Worm (Caenorhabditis elegans) whole organism, early embryonic: ENCODE measurements around the gene amdh-1.

Source experiments
- F13C5.2 ChIP-seq: sonication (generic microtip); optimal IDR thresholded peaks from 2 replicates; lab custom pipeline; 2017; ENCODE audit warnings: mild to moderate bottlenecking, missing genetic modification characterization, inconsistent platforms, missing compliant biosample characterization
- aly-1 ChIP-seq: sonication (generic microtip); optimal IDR thresholded peaks from 2 replicates; lab custom pipeline; 2016; ENCODE audit warnings: missing genetic modification characterization, missing compliant biosample characterization
- ama-1 ChIP-seq: fragments of 150-350 bp; optimal IDR thresholded peaks from 2 replicates; lab custom pipeline; 2014
- ceh-13 ChIP-seq: fragments of 200-800 bp; sonication (Bioruptor generic); optimal IDR thresholded peaks from 2 replicates; lab custom pipeline; 2018; ENCODE audit warnings: mild to moderate bottlenecking, missing genetic modification characterization, missing compliant biosample characterization
- ceh-36 ChIP-seq: sonication (generic microtip); optimal IDR thresholded peaks from 2 replicates; lab custom pipeline; 2016; ENCODE audit warnings: missing genetic modification characterization, inconsistent platforms, missing compliant biosample characterization
- hmbx-1 ChIP-seq: sonication (generic microtip); optimal IDR thresholded peaks from 2 replicates; lab custom pipeline; 2016; ENCODE audit warnings: mild to moderate bottlenecking, missing genetic modification characterization, missing compliant biosample characterization
- hmg-4 ChIP-seq: fragments of 200-800 bp; sonication (Bioruptor generic); optimal IDR thresholded peaks from 2 replicates; lab custom pipeline; 2018; ENCODE audit warnings: mild to moderate bottlenecking, missing genetic modification characterization, missing compliant biosample characterization
- tra-4 ChIP-seq: sonication (generic microtip); optimal IDR thresholded peaks from 2 replicates; lab custom pipeline; 2017; ENCODE audit warnings: missing genetic modification characterization, missing compliant biosample characterization

- TF ChIP-seq F13C5.2, result no peak
- TF ChIP-seq hmbx-1, result no peak
- no peak for TF ChIP-seq ama-1 (lab: Kevin White, UChicago)
- no peak for TF ChIP-seq aly-1
- no peak for TF ChIP-seq ceh-13
- TF ChIP-seq ceh-36 (tag; lab: Kevin White, UChicago), result no peak
- no peak for TF ChIP-seq tra-4 (tag; lab: Kevin White, UChicago)
- no peak for TF ChIP-seq hmg-4 (GFP tag; lab: Kevin White, UChicago)
Observed at ce11 chrIII:6215943-6216342, 35.7 kb upstream of the amdh-1 start.
